Fruit fly (Drosophila melanogaster) whole organism, embryonic: ENCODE results near the gene eIF2Bepsilon.

Experiments used
- Adf1 ChIP-seq: fragments of 200-800 bp; sonication (Bioruptor generic); IDR thresholded peaks from 2 replicates; pipeline ENCODE4 v1.3.6; 2022; ENCODE audit warnings: missing biosample characterization, missing genetic modification characterization
- BEAF-32 ChIP-seq: fragments of 200-800 bp; sonication (Bioruptor generic); optimal IDR thresholded peaks from 3 replicates; lab custom pipeline; 2017; ENCODE audit warnings: missing biosample characterization, missing genetic modification characterization, mild to moderate bottlenecking, moderate library complexity, missing genetic modification reagents
- BtbVII ChIP-seq: fragments of 200-800 bp; sonication (Bioruptor generic); optimal IDR thresholded peaks from 3 replicates; lab custom pipeline; 2017; ENCODE audit warnings: missing biosample characterization, mild to moderate bottlenecking, missing genetic modification characterization
- C15 ChIP-seq: fragments of 200-800 bp; sonication (Bioruptor generic); IDR thresholded peaks from 3 replicates; pipeline ENCODE4 v1.3.6; 2022; ENCODE audit warnings: missing biosample characterization, missing genetic modification characterization
- CG10366 ChIP-seq: fragments of 200-800 bp; sonication (Bioruptor generic); IDR thresholded peaks from 2 replicates; pipeline ENCODE4 v1.3.6; 2022; ENCODE audit warnings: missing biosample characterization, missing genetic modification characterization
- CG15011 ChIP-seq: fragments of 200-800 bp; sonication (Bioruptor generic); optimal IDR thresholded peaks from 3 replicates; lab custom pipeline; 2018; ENCODE audit warnings: missing biosample characterization, mild to moderate bottlenecking, missing genetic modification characterization
- CG15696 ChIP-seq: fragments of 200-800 bp; sonication (Bioruptor generic); optimal IDR thresholded peaks from 2 replicates; lab custom pipeline; 2019; ENCODE audit warnings: missing biosample characterization, mild to moderate bottlenecking, missing genetic modification characterization, moderate library complexity
- CG1647 ChIP-seq: fragments of 200-800 bp; sonication (Bioruptor generic); optimal IDR thresholded peaks from 3 replicates; lab custom pipeline; 2016; ENCODE audit warnings: missing biosample characterization, missing genetic modification characterization
- CG16779 ChIP-seq: fragments of 200-800 bp; sonication (Bioruptor generic); IDR thresholded peaks from 2 replicates; pipeline ENCODE4 v1.3.6; 2022; ENCODE audit warnings: missing biosample characterization, missing genetic modification characterization
- CG17361 ChIP-seq: fragments of 200-800 bp; sonication (Bioruptor generic); IDR thresholded peaks from 3 replicates; pipeline ENCODE4 v1.3.6; 2022; ENCODE audit warnings: missing biosample characterization, missing genetic modification characterization
- CG17385 ChIP-seq: fragments of 200-800 bp; sonication (Bioruptor generic); optimal IDR thresholded peaks from 3 replicates; lab custom pipeline; 2018; ENCODE audit warnings: missing biosample characterization, mild to moderate bottlenecking, missing genetic modification characterization
- CG1792 ChIP-seq: fragments of 200-800 bp; sonication (Bioruptor generic); optimal IDR thresholded peaks from 2 replicates; lab custom pipeline; 2016; ENCODE audit warnings: missing biosample characterization, missing genetic modification characterization
- CG1832 ChIP-seq: fragments of 200-800 bp; sonication (Bioruptor generic); optimal IDR thresholded peaks from 2 replicates; lab custom pipeline; 2017; ENCODE audit warnings: missing biosample characterization, mild to moderate bottlenecking, missing genetic modification characterization, inconsistent platforms
- CG2889 ChIP-seq: fragments of 200-800 bp; sonication (Bioruptor generic); IDR thresholded peaks from 3 replicates; pipeline ENCODE4 v1.3.6; 2022; ENCODE audit warnings: missing biosample characterization, missing genetic modification characterization
- CG30403 ChIP-seq: fragments of 200-800 bp; sonication (Bioruptor generic); optimal IDR thresholded peaks from 3 replicates; lab custom pipeline; 2016; ENCODE audit warnings: missing biosample characterization, missing genetic modification characterization
- CG31441 ChIP-seq: fragments of 200-800 bp; sonication (Bioruptor generic); IDR thresholded peaks from 2 replicates; pipeline ENCODE4 v1.3.6; 2022; ENCODE audit warnings: missing biosample characterization, missing genetic modification characterization
- CG3163 ChIP-seq: fragments of 200-800 bp; sonication (Bioruptor generic); optimal IDR thresholded peaks from 3 replicates; lab custom pipeline; 2016; ENCODE audit warnings: missing biosample characterization, missing genetic modification characterization
- CG32532 ChIP-seq: fragments of 200-800 bp; sonication (Bioruptor generic); IDR thresholded peaks from 2 replicates; pipeline ENCODE4 v1.3.6; 2022; ENCODE audit warnings: missing biosample characterization, missing genetic modification characterization
- CG32772 ChIP-seq: fragments of 200-800 bp; sonication (Bioruptor generic); IDR thresholded peaks from 2 replicates; pipeline ENCODE4 v1.3.6; 2022; ENCODE audit warnings: missing biosample characterization, missing genetic modification characterization
- CG6765 ChIP-seq: fragments of 200-800 bp; sonication (Bioruptor generic); optimal IDR thresholded peaks from 3 replicates; lab custom pipeline; 2017; ENCODE audit warnings: missing biosample characterization, mild to moderate bottlenecking, missing genetic modification characterization
- CG7987 ChIP-seq: fragments of 200-800 bp; sonication (Bioruptor generic); optimal IDR thresholded peaks from 2 replicates; lab custom pipeline; 2018; ENCODE audit warnings: missing biosample characterization, mild to moderate bottlenecking, missing genetic modification characterization, moderate library complexity
- CG9215 ChIP-seq: fragments of 200-800 bp; sonication (Bioruptor generic); IDR thresholded peaks from 2 replicates; pipeline ENCODE4 v1.3.6; 2022; ENCODE audit warnings: missing biosample characterization, missing genetic modification characterization
- CG9437 ChIP-seq: fragments of 200-800 bp; sonication (Bioruptor generic); optimal IDR thresholded peaks from 2 replicates; lab custom pipeline; 2018; ENCODE audit warnings: missing biosample characterization, mild to moderate bottlenecking, missing genetic modification characterization
- CG9609 ChIP-seq: fragments of 200-800 bp; sonication (Bioruptor generic); optimal IDR thresholded peaks from 3 replicates; lab custom pipeline; 2016; ENCODE audit warnings: missing biosample characterization, missing genetic modification characterization
- CG9727 ChIP-seq: fragments of 200-800 bp; sonication (Bioruptor generic); optimal IDR thresholded peaks from 3 replicates; lab custom pipeline; 2017; ENCODE audit warnings: missing biosample characterization, mild to moderate bottlenecking, missing genetic modification characterization
- E2f1 ChIP-seq: fragments of 200-800 bp; sonication (Bioruptor generic); IDR thresholded peaks from 2 replicates; pipeline ENCODE4 v1.3.6; 2022; ENCODE audit warnings: missing biosample characterization, missing genetic modification characterization
- Hr78 ChIP-seq, 2 experiments: fragments of 200-800 bp in 1 of 2; fragments of >200 bp in 1 of 2; sonication (Bioruptor generic) in 1 of 2; optimal IDR thresholded peaks; 2 replicates each; lab custom pipeline; 2017 to 2019; ENCODE audit warnings: missing biosample characterization in 2 of 2, missing genetic modification characterization in 2 of 2, mild to moderate bottlenecking in 1 of 2, moderate library complexity in 1 of 2
- Mad ChIP-seq: fragments of 200-800 bp; sonication (Bioruptor generic); optimal IDR thresholded peaks from 2 replicates; lab custom pipeline; 2016; ENCODE audit warnings: missing biosample characterization, missing genetic modification characterization
- Med ChIP-seq: fragments of 200-800 bp; sonication (Bioruptor generic); peaks from one replicate; lab custom pipeline; 2016; ENCODE audit warnings: missing biosample characterization, missing genetic modification characterization, mild to moderate bottlenecking, inconsistent platforms, moderate library complexity
- Trl ChIP-seq, 3 experiments: fragments of >200 bp in 2 of 3; fragments of 200-800 bp in 1 of 3; sonication (Bioruptor generic) in 1 of 3; optimal IDR thresholded peaks; 2 replicates in 1 of 3; 3 replicates in 2 of 3; lab custom pipeline; 2016 to 2017; ENCODE audit warnings: missing biosample characterization in 1 of 3, missing genetic modification characterization in 1 of 3
- amos ChIP-seq: fragments of 200-800 bp; sonication (Bioruptor generic); IDR thresholded peaks from 2 replicates; pipeline ENCODE4 v1.3.6; 2022; ENCODE audit warnings: missing biosample characterization, missing genetic modification characterization; ENCODE audit not compliant: partially characterized antibody
- bbx ChIP-seq: fragments of 200-800 bp; sonication (Bioruptor generic); IDR thresholded peaks from 2 replicates; pipeline ENCODE4 v1.3.6; 2022; ENCODE audit warnings: missing biosample characterization, missing genetic modification characterization; ENCODE audit not compliant: partially characterized antibody
- bigmax ChIP-seq: fragments of 200-800 bp; sonication (Bioruptor generic); optimal IDR thresholded peaks from 2 replicates; lab custom pipeline; 2018; ENCODE audit warnings: missing biosample characterization, mild to moderate bottlenecking, missing genetic modification characterization
- crol ChIP-seq: fragments of 200-800 bp; sonication (Bioruptor generic); IDR thresholded peaks from 2 replicates; pipeline ENCODE4 v1.3.6; 2022; ENCODE audit warnings: missing biosample characterization, missing genetic modification characterization
- danr ChIP-seq: fragments of 200-800 bp; sonication (Bioruptor generic); IDR thresholded peaks from 2 replicates; pipeline ENCODE4 v1.3.6; 2022; ENCODE audit warnings: missing biosample characterization, missing genetic modification characterization
- eve ChIP-seq, 2 experiments: fragments of >200 bp; optimal IDR thresholded peaks; 2 replicates each; lab custom pipeline; 2017; ENCODE audit warnings: missing biosample characterization in 2 of 2, missing genetic modification characterization in 2 of 2
- gt ChIP-seq: fragments of 200-800 bp; sonication (Bioruptor generic); IDR thresholded peaks from 2 replicates; pipeline ENCODE4 v1.3.6; 2022; ENCODE audit warnings: missing biosample characterization, missing genetic modification characterization
- ind ChIP-seq: fragments of 200-800 bp; sonication (Bioruptor generic); optimal IDR thresholded peaks from 3 replicates; lab custom pipeline; 2016; ENCODE audit warnings: missing biosample characterization, missing genetic modification characterization
- kni ChIP-seq: fragments of 200-800 bp; sonication (Bioruptor generic); optimal IDR thresholded peaks from 3 replicates; lab custom pipeline; 2017; ENCODE audit warnings: mild to moderate bottlenecking, missing biosample characterization, missing genetic modification reagents, missing genetic modification characterization
- maf-S ChIP-seq: fragments of 200-800 bp; sonication (Bioruptor generic); optimal IDR thresholded peaks from 2 replicates; lab custom pipeline; 2016; ENCODE audit warnings: missing biosample characterization, missing genetic modification characterization
- sens ChIP-seq: fragments of 200-800 bp; sonication (Bioruptor generic); peaks from one replicate; lab custom pipeline; 2016; ENCODE audit warnings: missing biosample characterization, missing genetic modification characterization
- sisA ChIP-seq: fragments of 200-800 bp; sonication (Bioruptor generic); IDR thresholded peaks from 2 replicates; pipeline ENCODE4 v1.3.6; 2022; ENCODE audit warnings: missing biosample characterization, missing genetic modification characterization
- vnd ChIP-seq: fragments of 200-800 bp; sonication (Bioruptor generic); IDR thresholded peaks from 3 replicates; pipeline ENCODE4 v1.3.6; 2022; ENCODE audit warnings: missing biosample characterization, missing genetic modification characterization; ENCODE audit not compliant: partially characterized antibody
- vvl ChIP-seq: fragments of 200-800 bp; sonication (Bioruptor generic); IDR thresholded peaks from 2 replicates; pipeline ENCODE4 v1.3.6; 2022; ENCODE audit warnings: missing biosample characterization, missing genetic modification characterization
- yki ChIP-seq: fragments of >200 bp; optimal IDR thresholded peaks from 3 replicates; lab custom pipeline; 2018

The eIF2Bepsilon gene

DNA sequence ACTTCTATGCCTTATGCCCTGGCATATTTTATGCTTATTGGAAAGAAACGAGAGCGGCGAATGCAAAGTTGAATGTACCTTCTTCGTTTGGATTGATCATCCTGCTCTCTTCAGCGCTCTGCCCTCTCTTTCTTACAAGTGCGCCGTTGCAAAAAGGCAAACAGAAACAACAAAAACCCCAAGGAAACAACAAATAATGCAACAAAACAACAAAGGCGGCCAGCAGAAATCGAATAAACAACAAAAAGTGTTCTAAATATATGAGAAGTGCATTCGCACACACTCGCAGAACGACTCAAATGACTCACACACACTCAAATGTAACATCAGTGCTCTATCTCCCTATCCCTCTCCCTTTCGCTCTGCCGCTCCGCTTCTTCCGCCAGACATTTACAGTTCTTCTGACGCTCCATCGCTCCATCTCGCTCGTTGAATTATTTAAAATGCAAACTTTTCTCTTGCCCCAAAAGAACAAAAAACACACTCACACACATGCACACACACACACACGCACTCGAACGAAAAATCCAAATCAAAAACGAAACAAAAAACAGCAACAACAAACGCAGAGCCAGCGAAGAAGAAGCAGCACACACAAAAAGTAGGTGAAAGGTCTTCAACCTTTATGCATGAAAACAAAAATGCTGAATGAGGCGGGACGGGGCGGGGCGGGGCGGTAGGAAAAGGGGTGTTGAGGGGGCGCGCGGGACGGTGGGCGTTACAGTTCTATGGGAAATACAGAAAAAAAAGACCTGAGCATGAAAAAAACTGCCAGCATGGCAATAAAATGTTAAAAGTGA lies 43.5 kb upstream of the eIF2Bepsilon start (continued):
- TF ChIP-seq CG9437 (GFP tag; lab: Kevin White, UChicago) (no peak), CG17385 (GFP tag; lab: Kevin White, UChicago) (peak; percentile 86), CG32772 (peak; percentile 76), CG15011 (GFP tag; lab: Kevin White, UChicago) (no peak), kni (peak; percentile 56), CG9609 (GFP tag; lab: Kevin White, UChicago) (no peak), CG9727 (no peak), Mad (GFP tag; lab: Kevin White, UChicago) (no peak), BtbVII (no peak), CG1647 (GFP tag; lab: Kevin White, UChicago) (no peak), Hr78 (GFP tag; optimal IDR thresholded peaks at IDR 0.05; lab: Kevin White, UChicago) (peak in 1 of 2 experiments; percentile 84), CG2889 (GFP tag; lab: Robert Waterston, UW) (no peak), gt (GFP tag; lab: Robert Waterston, UW) (no peak), CG16779 (GFP tag; lab: Robert Waterston, UW) (no peak)

DNA sequence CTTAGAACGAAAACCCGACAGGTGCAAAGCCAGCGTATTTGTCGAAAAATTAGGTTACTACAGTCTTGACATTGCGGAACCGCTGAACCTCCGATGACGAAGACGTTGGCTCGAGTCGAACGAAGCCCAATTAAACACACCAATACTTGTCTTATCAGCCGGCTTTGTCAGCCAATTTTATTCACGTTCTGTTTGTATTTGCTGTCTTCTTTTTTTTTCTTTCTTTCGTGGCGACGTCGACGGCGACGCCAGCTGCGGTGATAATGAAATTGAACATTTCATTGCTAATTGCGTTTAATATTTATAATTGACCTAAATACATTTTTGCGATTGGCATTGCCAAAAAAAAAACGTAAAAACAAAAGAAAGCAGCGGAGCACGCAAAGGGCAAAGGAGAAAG lies 42.8 kb upstream of the eIF2Bepsilon start:
- no peak for TF ChIP-seq danr (GFP tag; lab: Robert Waterston, UW)
- TF ChIP-seq Adf1 (GFP tag; lab: Robert Waterston, UW) = 0 out of 2 replicates have a peak, but pooled peaks have one; percentile 7

DNA sequence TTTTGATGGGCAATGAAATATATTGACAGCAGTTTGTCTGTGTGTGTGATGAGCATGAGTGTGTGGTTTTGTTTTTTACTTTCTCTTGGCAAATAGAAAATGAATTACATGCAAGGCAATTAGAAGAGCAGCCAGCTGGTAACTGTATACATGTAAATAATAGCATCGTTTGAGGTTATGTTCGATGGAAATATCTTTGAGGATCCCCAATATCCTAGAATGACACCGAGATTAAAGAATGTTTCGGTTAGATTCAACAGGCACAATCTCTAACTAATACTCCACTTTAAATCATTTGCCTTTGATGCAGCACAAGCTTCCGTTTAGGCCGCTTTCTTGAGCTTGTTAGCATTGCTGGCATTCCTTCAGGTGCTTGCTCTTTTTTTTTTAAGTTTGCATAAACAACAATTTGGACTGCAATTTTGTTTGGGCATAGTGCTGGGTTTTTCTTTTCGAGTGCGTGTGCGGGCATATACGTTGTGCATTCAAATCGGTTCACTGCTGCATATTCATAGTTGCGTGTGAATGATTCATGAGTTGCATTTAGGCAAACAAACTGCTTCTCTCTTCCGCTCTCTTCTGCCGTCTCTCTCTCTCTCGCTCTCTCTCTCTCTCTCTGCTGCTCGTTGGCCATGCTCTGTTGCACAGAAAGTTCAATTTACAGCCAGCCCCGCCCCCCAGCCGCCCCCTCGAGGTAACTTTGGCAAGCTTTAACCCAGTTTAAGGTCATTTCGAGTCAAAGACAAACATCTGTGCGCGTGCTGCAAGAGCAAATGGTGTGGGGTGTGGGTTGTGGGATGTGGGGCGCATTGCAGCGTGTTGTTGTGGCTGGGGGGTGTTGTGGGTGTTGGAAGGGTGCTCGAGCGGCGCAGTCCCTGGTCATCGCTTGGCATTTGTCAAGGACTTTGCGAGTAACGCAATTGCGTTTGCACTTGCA lies 42.0 kb upstream of the eIF2Bepsilon start:
- TF ChIP-seq BEAF-32 (no peak), CG7987 (GFP tag; lab: Kevin White, UChicago) (no peak), vnd (no peak), E2f1 (GFP tag; lab: Robert Waterston, UW) (no peak), yki (peak; percentile 8), ind (GFP tag; lab: Kevin White, UChicago) (no peak), CG30403 (GFP tag; lab: Kevin White, UChicago) (no peak), CG9215 (GFP tag; lab: Robert Waterston, UW) (no peak), CG1792 (GFP tag; lab: Kevin White, UChicago) (no peak), CG1832 (peak; percentile 9), CG32532 (GFP tag; lab: Robert Waterston, UW) (no peak), CG3163 (GFP tag; lab: Kevin White, UChicago) (no peak), crol (GFP tag; lab: Robert Waterston, UW) (peak; percentile 62), vvl (GFP tag; lab: Robert Waterston, UW) (peak; percentile 84; the same call in 1 of the 2 replicates), CG6765 (GFP tag; lab: Kevin White, UChicago) (no peak), CG10366 (GFP tag; lab: Robert Waterston, UW) (no peak), Trl (optimal IDR thresholded peaks at IDR 0.05; lab: Kevin White, UChicago) (peak; percentile 59 to 78), Trl (GFP tag; optimal IDR thresholded peaks at IDR 0.05; lab: Kevin White, UChicago) (no peak), sens (GFP tag; lab: Kevin White, UChicago) (peak; percentile 18), bbx (GFP tag; lab: Robert Waterston, UW) (0 out of 2 replicates have a peak, but pooled peaks have one; percentile 7), amos (GFP tag; lab: Robert Waterston, UW) (no peak), CG31441 (GFP tag; lab: Robert Waterston, UW) (no peak), CG17361 (GFP tag; lab: Robert Waterston, UW) (no peak), CG15696 (no peak), eve (GFP tag; optimal IDR thresholded peaks at IDR 0.05; lab: Kevin White, UChicago) (peak in 1 of 2 experiments; percentile 75), bigmax (peak; percentile 55), sisA (GFP tag; lab: Robert Waterston, UW) (no peak), C15 (GFP tag; lab: Robert Waterston, UW) (no peak), maf-S (no peak), Med (GFP tag; lab: Kevin White, UChicago) (peak; percentile 11)
